Fruit fly (Drosophila melanogaster) whole organism: ENCODE measurements around the gene CG15879.

Source experiments
- CG8478 ChIP-seq: fragments of >200 bp; optimal IDR thresholded peaks from 2 replicates; lab custom pipeline; 2018; ENCODE audit warnings: inconsistent platforms
- Dll ChIP-seq: fragments of >200 bp; optimal IDR thresholded peaks from 2 replicates; lab custom pipeline; 2017
- EcR ChIP-seq, 2 experiments: fragments of >200 bp; optimal IDR thresholded peaks; 2 replicates each; lab custom pipeline; 2017; ENCODE audit warnings: missing biosample characterization in 2 of 2, missing genetic modification characterization in 2 of 2, missing genetic modification reagents in 2 of 2
- pan ChIP-seq: fragments of >200 bp; optimal IDR thresholded peaks from 2 replicates; lab custom pipeline; 2017
- psq ChIP-seq: fragments of >200 bp; optimal IDR thresholded peaks from 2 replicates; lab custom pipeline; 2017
- usp ChIP-seq: fragments of >200 bp; optimal IDR thresholded peaks from 2 replicates; lab custom pipeline; 2017; ENCODE audit warnings: missing biosample characterization, missing genetic modification characterization, mixed read lengths

DNA sequence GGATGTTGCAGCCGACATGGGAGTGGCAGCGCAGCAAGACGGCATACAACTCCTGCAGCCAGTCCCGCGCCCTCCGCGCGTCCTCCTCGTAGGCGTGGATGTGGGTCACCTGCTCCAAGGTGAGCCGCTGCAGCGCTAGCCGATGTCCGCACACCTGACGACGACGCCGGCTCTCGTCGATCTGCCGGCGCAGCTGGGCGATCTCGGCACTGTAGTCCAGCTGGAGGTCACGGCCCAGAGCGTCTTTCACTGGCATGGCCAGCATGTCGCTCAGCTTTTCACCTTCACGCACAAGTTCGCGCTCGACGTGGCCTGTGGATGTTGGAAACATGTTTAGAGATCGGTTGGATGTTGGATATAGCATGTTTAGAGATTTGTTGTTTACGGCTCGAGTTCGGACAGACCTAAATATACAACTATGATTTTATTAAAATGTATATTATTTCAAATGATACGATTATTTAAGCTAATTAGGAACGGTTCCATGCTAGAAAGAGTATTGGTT is 11.4 kb downstream of the CG15879 start:
- TF ChIP-seq EcR (GFP tag; optimal IDR thresholded peaks at IDR 0.05; lab: Kevin White, UChicago) (no peak), Dll (no peak), psq (lab: Kevin White, UChicago) (no peak), pan (lab: Kevin White, UChicago) (no peak), CG8478 (lab: Kevin White, UChicago) (no peak), usp (GFP tag; lab: Kevin White, UChicago) (no peak)
